Fruit fly (Drosophila melanogaster) whole organism, embryonic: ENCODE data around the gene Gs1l.
A peak's percentile ranks its signal among the peaks of the same experiment; 100 is the strongest.

ENCODE experiments used
- Bdp1 ChIP-seq: fragments of 200-800 bp; sonication (Bioruptor generic); optimal IDR thresholded peaks from 3 replicates; lab custom pipeline; 2016; ENCODE audit warnings: missing biosample characterization, missing genetic modification characterization
- Bgb ChIP-seq: fragments of 200-800 bp; sonication (Bioruptor generic); IDR thresholded peaks from 2 replicates; pipeline ENCODE4 v1.3.6; 2022; ENCODE audit warnings: missing biosample characterization, missing genetic modification characterization; ENCODE audit not compliant: partially characterized antibody
- CG10274 ChIP-seq: fragments of 200-800 bp; sonication (Bioruptor generic); optimal IDR thresholded peaks from 3 replicates; lab custom pipeline; 2017; ENCODE audit warnings: missing biosample characterization, mild to moderate bottlenecking, missing genetic modification characterization
- CG10431 ChIP-seq: fragments of 200-800 bp; sonication (Bioruptor generic); optimal IDR thresholded peaks from 3 replicates; lab custom pipeline; 2018; ENCODE audit warnings: missing biosample characterization, mild to moderate bottlenecking, missing genetic modification characterization
- CG11560 ChIP-seq: fragments of 200-800 bp; sonication (Bioruptor generic); IDR thresholded peaks from 3 replicates; pipeline ENCODE4 v1.3.6; 2022; ENCODE audit warnings: missing biosample characterization, missing genetic modification characterization
- CG11695 ChIP-seq: fragments of 200-800 bp; sonication (Bioruptor generic); IDR thresholded peaks from 3 replicates; pipeline ENCODE4 v1.3.6; 2022; ENCODE audit warnings: missing biosample characterization, missing genetic modification characterization
- CG11696 ChIP-seq: fragments of 200-800 bp; sonication (Bioruptor generic); IDR thresholded peaks from 2 replicates; pipeline ENCODE4 v1.3.6; 2022; ENCODE audit warnings: missing biosample characterization, missing genetic modification characterization
- CG12236 ChIP-seq: fragments of 200-800 bp; sonication (Bioruptor generic); optimal IDR thresholded peaks from 2 replicates; lab custom pipeline; 2016; ENCODE audit warnings: missing biosample characterization, missing genetic modification characterization
- CG12299 ChIP-seq: fragments of 200-800 bp; sonication (Bioruptor generic); optimal IDR thresholded peaks from 2 replicates; lab custom pipeline; 2018; ENCODE audit warnings: missing biosample characterization, mild to moderate bottlenecking, missing genetic modification characterization
- CG12744 ChIP-seq: fragments of 200-800 bp; sonication (Bioruptor generic); optimal IDR thresholded peaks from 2 replicates; lab custom pipeline; 2016; ENCODE audit warnings: missing biosample characterization, missing genetic modification characterization
- CG14710 ChIP-seq: fragments of 200-800 bp; sonication (Bioruptor generic); optimal IDR thresholded peaks from 3 replicates; lab custom pipeline; 2019; ENCODE audit warnings: missing biosample characterization, mild to moderate bottlenecking, missing genetic modification characterization, moderate library complexity
- CG14860 ChIP-seq: fragments of 200-800 bp; sonication (Bioruptor generic); IDR thresholded peaks from 3 replicates; pipeline ENCODE4 v1.3.6; 2022; ENCODE audit warnings: missing biosample characterization, missing genetic modification characterization; ENCODE audit not compliant: partially characterized antibody
- CG1602 ChIP-seq: fragments of 200-800 bp; sonication (Bioruptor generic); optimal IDR thresholded peaks from 3 replicates; lab custom pipeline; 2016; ENCODE audit warnings: missing biosample characterization, missing genetic modification characterization
- CG17568 ChIP-seq: fragments of 200-800 bp; sonication (Bioruptor generic); optimal IDR thresholded peaks from 2 replicates; lab custom pipeline; 2018; ENCODE audit warnings: missing biosample characterization, mild to moderate bottlenecking, missing genetic modification characterization, moderate library complexity
- CG18011 ChIP-seq: fragments of 200-800 bp; sonication (Bioruptor generic); optimal IDR thresholded peaks from 2 replicates; lab custom pipeline; 2017; ENCODE audit warnings: missing biosample characterization, missing genetic modification characterization, mild to moderate bottlenecking, moderate library complexity, missing genotype
- CG2712 ChIP-seq: fragments of 200-800 bp; optimal IDR thresholded peaks from 3 replicates; lab custom pipeline; 2019; ENCODE audit warnings: missing biosample characterization, mild to moderate bottlenecking, missing genetic modification characterization, moderate library complexity
- CG2889 ChIP-seq: fragments of 200-800 bp; sonication (Bioruptor generic); IDR thresholded peaks from 3 replicates; pipeline ENCODE4 v1.3.6; 2022; ENCODE audit warnings: missing biosample characterization, missing genetic modification characterization
- CG30431 ChIP-seq: fragments of 200-800 bp; sonication (Bioruptor generic); optimal IDR thresholded peaks from 2 replicates; lab custom pipeline; 2017; ENCODE audit warnings: missing biosample characterization, missing genetic modification characterization
- CG32767 ChIP-seq: fragments of 200-800 bp; sonication (Bioruptor generic); IDR thresholded peaks from 2 replicates; pipeline ENCODE4 v1.3.6; 2022; ENCODE audit warnings: missing biosample characterization, missing genetic modification characterization
- CG43689 ChIP-seq: fragments of 200-800 bp; sonication (Bioruptor generic); IDR thresholded peaks from 2 replicates; pipeline ENCODE4 v1.3.6; 2022; ENCODE audit warnings: missing biosample characterization, missing genetic modification characterization
- CG4707 ChIP-seq: fragments of 200-800 bp; sonication (Bioruptor generic); optimal IDR thresholded peaks from 2 replicates; lab custom pipeline; 2018; ENCODE audit warnings: missing biosample characterization, mild to moderate bottlenecking, missing genetic modification characterization, moderate library complexity
- CG4730 ChIP-seq: fragments of 200-800 bp; sonication (Bioruptor generic); IDR thresholded peaks from 2 replicates; pipeline ENCODE4 v1.3.6; 2022; ENCODE audit warnings: missing biosample characterization, missing genetic modification characterization
- CG5180 ChIP-seq: fragments of 200-800 bp; sonication (Bioruptor generic); optimal IDR thresholded peaks from 3 replicates; lab custom pipeline; 2017; ENCODE audit warnings: missing biosample characterization, missing genetic modification characterization, mild to moderate bottlenecking, moderate library complexity, missing genetic modification reagents
- CG8478 ChIP-seq: fragments of >200 bp; optimal IDR thresholded peaks from 2 replicates; lab custom pipeline; 2018
- CG8944 ChIP-seq: fragments of 200-800 bp; sonication (Bioruptor generic); optimal IDR thresholded peaks from 3 replicates; lab custom pipeline; 2016; ENCODE audit warnings: missing biosample characterization, missing genetic modification characterization
- CHES-1-like ChIP-seq: fragments of 200-800 bp; sonication (Bioruptor generic); optimal IDR thresholded peaks from 2 replicates; lab custom pipeline; 2016; ENCODE audit warnings: missing biosample characterization, missing genetic modification characterization
- Camta ChIP-seq: fragments of 200-800 bp; sonication (Bioruptor generic); optimal IDR thresholded peaks from 2 replicates; lab custom pipeline; 2016; ENCODE audit warnings: missing biosample characterization, missing genetic modification characterization
- Eip74EF ChIP-seq, 2 experiments: fragments of 200-800 bp in 1 of 2; fragments of >200 bp in 1 of 2; sonication (Bioruptor generic) in 1 of 2; optimal IDR thresholded peaks; 2 replicates each; lab custom pipeline; 2017 to 2019; ENCODE audit warnings: missing biosample characterization in 2 of 2, missing genetic modification characterization in 2 of 2, mild to moderate bottlenecking in 1 of 2, moderate library complexity in 1 of 2
- Fer2 ChIP-seq: fragments of 200-800 bp; sonication (Bioruptor generic); optimal IDR thresholded peaks from 2 replicates; lab custom pipeline; 2018; ENCODE audit warnings: missing biosample characterization, mild to moderate bottlenecking, missing genetic modification characterization, moderate library complexity
- HLH3B ChIP-seq: fragments of 200-800 bp; sonication (Bioruptor generic); IDR thresholded peaks from 2 replicates; pipeline ENCODE4 v1.3.6; 2022; ENCODE audit warnings: missing biosample characterization, missing genetic modification characterization
- HmgD ChIP-seq: fragments of 200-800 bp; sonication (Bioruptor generic); optimal IDR thresholded peaks from 3 replicates; lab custom pipeline; 2016; ENCODE audit warnings: missing biosample characterization, missing genetic modification characterization
- Hmr ChIP-seq: fragments of 200-800 bp; sonication (Bioruptor generic); optimal IDR thresholded peaks from 3 replicates; lab custom pipeline; 2017; ENCODE audit warnings: mild to moderate bottlenecking, missing biosample characterization, missing genetic modification reagents, missing genetic modification characterization
- Hr78 ChIP-seq, 2 experiments: fragments of 200-800 bp in 1 of 2; fragments of >200 bp in 1 of 2; sonication (Bioruptor generic) in 1 of 2; optimal IDR thresholded peaks; 2 replicates each; lab custom pipeline; 2017 to 2019; ENCODE audit warnings: missing biosample characterization in 2 of 2, missing genetic modification characterization in 2 of 2, mild to moderate bottlenecking in 1 of 2, moderate library complexity in 1 of 2
- Jarid2 ChIP-seq: fragments of 200-800 bp; sonication (Bioruptor generic); optimal IDR thresholded peaks from 3 replicates; lab custom pipeline; 2017; ENCODE audit warnings: mild to moderate bottlenecking, missing biosample characterization, missing genetic modification reagents, missing genetic modification characterization
- Trl ChIP-seq, 3 experiments: fragments of >200 bp in 2 of 3; fragments of 200-800 bp in 1 of 3; sonication (Bioruptor generic) in 1 of 3; optimal IDR thresholded peaks; 2 replicates in 1 of 3; 3 replicates in 2 of 3; lab custom pipeline; 2016 to 2017; ENCODE audit warnings: missing biosample characterization in 1 of 3, missing genetic modification characterization in 1 of 3
- crp ChIP-seq, 2 experiments: fragments of 200-800 bp; sonication (Bioruptor generic); optimal IDR thresholded peaks; 2 replicates in 1 of 2; 3 replicates in 1 of 2; lab custom pipeline; 2017; ENCODE audit warnings: missing biosample characterization in 2 of 2, missing genetic modification characterization in 2 of 2, mild to moderate bottlenecking in 1 of 2, moderate library complexity in 1 of 2
- dan ChIP-seq: fragments of 200-800 bp; sonication (Bioruptor generic); IDR thresholded peaks from 2 replicates; pipeline ENCODE4 v1.3.6; 2022; ENCODE audit warnings: missing biosample characterization, missing genetic modification characterization
- dysf ChIP-seq: fragments of 200-800 bp; sonication (Bioruptor generic); IDR thresholded peaks from 3 replicates; pipeline ENCODE4 v1.3.6; 2022; ENCODE audit warnings: missing biosample characterization, missing genetic modification characterization
- eve ChIP-seq, 2 experiments: fragments of >200 bp; optimal IDR thresholded peaks; 2 replicates each; lab custom pipeline; 2017; ENCODE audit warnings: missing biosample characterization in 2 of 2, missing genetic modification characterization in 2 of 2
- fd64A ChIP-seq: fragments of 200-800 bp; sonication (Bioruptor generic); optimal IDR thresholded peaks from 3 replicates; lab custom pipeline; 2018; ENCODE audit warnings: missing biosample characterization, mild to moderate bottlenecking, missing genetic modification characterization
- fd96Cb ChIP-seq: fragments of 200-800 bp; sonication (Bioruptor generic); optimal IDR thresholded peaks from 2 replicates; lab custom pipeline; 2018; ENCODE audit warnings: missing biosample characterization, mild to moderate bottlenecking, missing genetic modification characterization, moderate library complexity
- lbe ChIP-seq: fragments of 200-800 bp; sonication (Bioruptor generic); optimal IDR thresholded peaks from 2 replicates; lab custom pipeline; 2016; ENCODE audit warnings: missing biosample characterization, mild to moderate bottlenecking, missing genetic modification characterization
- lov ChIP-seq, 2 experiments: fragments of 200-800 bp in 1 of 2; fragments of >200 bp in 1 of 2; sonication (Bioruptor generic) in 1 of 2; IDR thresholded peaks in 1 of 2; optimal IDR thresholded peaks in 1 of 2; 2 replicates in 1 of 2; 3 replicates in 1 of 2; pipeline versions ENCODE4 v1.3.6 to Lab custom; 2017 to 2022; ENCODE audit warnings: missing biosample characterization in 1 of 2, missing genetic modification characterization in 1 of 2
- pzg ChIP-seq: fragments of 200-800 bp; sonication (Bioruptor generic); optimal IDR thresholded peaks from 3 replicates; lab custom pipeline; 2018; ENCODE audit warnings: missing biosample characterization, mild to moderate bottlenecking, missing genetic modification characterization, moderate library complexity
- row ChIP-seq: fragments of 200-800 bp; sonication (Bioruptor generic); IDR thresholded peaks from 3 replicates; pipeline ENCODE4 v1.3.6; 2022; ENCODE audit warnings: missing biosample characterization, missing genetic modification characterization
- sd ChIP-seq: fragments of 200-800 bp; sonication (Bioruptor generic); optimal IDR thresholded peaks from 3 replicates; lab custom pipeline; 2018; ENCODE audit warnings: missing biosample characterization, mild to moderate bottlenecking, missing genetic modification characterization, moderate library complexity
- slp2 ChIP-seq: fragments of 200-800 bp; sonication (Bioruptor generic); optimal IDR thresholded peaks from 2 replicates; lab custom pipeline; 2016; ENCODE audit warnings: missing biosample characterization, missing genetic modification characterization
- stc ChIP-seq: fragments of 200-800 bp; sonication (Bioruptor generic); IDR thresholded peaks from 2 replicates; pipeline ENCODE4 v1.3.6; 2022; ENCODE audit warnings: missing biosample characterization, missing genetic modification characterization
- twi ChIP-seq: fragments of 200-800 bp; optimal IDR thresholded peaks from 2 replicates; lab custom pipeline; 2019; ENCODE audit warnings: missing biosample characterization, mild to moderate bottlenecking, missing genetic modification characterization, moderate library complexity
- wdn ChIP-seq: fragments of 200-800 bp; sonication (Bioruptor generic); IDR thresholded peaks from 2 replicates; pipeline ENCODE4 v1.3.6; 2022; ENCODE audit warnings: missing biosample characterization, missing genetic modification characterization

The Gs1l gene

dm6 chr2L:4459543-4459942, 2.9 kb upstream of the Gs1l start, which contains the start of the genes mRpL27 and CG15435 (continued):
- TF ChIP-seq row (GFP tag; lab: Robert Waterston, UW) (peak; percentile 93), CG14860 (GFP tag; lab: Robert Waterston, UW) (peak; percentile 25; the same call in 1 of the 3 replicates), Camta (GFP tag; lab: Kevin White, UChicago) (no peak), CG10431 (GFP tag; lab: Kevin White, UChicago) (no peak), CG5180 (GFP tag; lab: Kevin White, UChicago) (no peak), CG12744 (GFP tag; lab: Kevin White, UChicago) (no peak), Fer2 (tag; lab: Kevin White, UChicago) (peak; percentile 16), pzg (GFP tag; lab: Kevin White, UChicago) (peak; percentile 75), lbe (no peak), lov (optimal IDR thresholded peaks at IDR 0.05; lab: Kevin White, UChicago) (no peak), lov (GFP tag; IDR thresholded peaks at IDR 0.05; lab: Robert Waterston, UW) (no peak), dan (no peak), sd (peak; percentile 0), CG4730 (no peak), CG2889 (GFP tag; lab: Robert Waterston, UW) (no peak), Hr78 (GFP tag; optimal IDR thresholded peaks at IDR 0.05; lab: Kevin White, UChicago) (no peak), eve (GFP tag; optimal IDR thresholded peaks at IDR 0.05; lab: Kevin White, UChicago) (no peak), CG12236 (GFP tag; lab: Kevin White, UChicago) (no peak), slp2 (GFP tag; lab: Kevin White, UChicago) (no peak), Hmr (GFP tag; lab: Kevin White, UChicago) (peak; percentile 44), CG11696 (GFP tag; lab: Robert Waterston, UW) (no peak), stc (GFP tag; lab: Robert Waterston, UW) (no peak), HLH3B (GFP tag; lab: Robert Waterston, UW) (no peak), fd64A (no peak), CG11560 (tag; lab: Robert Waterston, UW) (no peak), crp (GFP tag; optimal IDR thresholded peaks at IDR 0.05; lab: Kevin White, UChicago) (peak in 1 of 2 experiments; percentile 70), CG8478 (lab: Kevin White, UChicago) (no peak), fd96Cb (no peak), CG10274 (GFP tag; lab: Kevin White, UChicago) (no peak), Bgb (GFP tag; lab: Robert Waterston, UW) (no peak), Bdp1 (GFP tag; lab: Kevin White, UChicago) (peak; percentile 14), CG4707 (GFP tag; lab: Kevin White, UChicago) (no peak), Jarid2 (GFP tag; lab: Kevin White, UChicago) (no peak), Trl (optimal IDR thresholded peaks at IDR 0.05; lab: Kevin White, UChicago) (no peak), Trl (GFP tag; optimal IDR thresholded peaks at IDR 0.05; lab: Kevin White, UChicago) (no peak), wdn (GFP tag; lab: Robert Waterston, UW) (no peak), CG12299 (tag; lab: Kevin White, UChicago) (peak; percentile 58), twi (tag; lab: Kevin White, UChicago) (peak; percentile 65), CG43689 (GFP tag; lab: Robert Waterston, UW) (no peak), CG2712 (tag; lab: Kevin White, UChicago) (peak; percentile 59), CG11695 (GFP tag; lab: Robert Waterston, UW) (no peak), CG14710 (tag; lab: Kevin White, UChicago) (peak; percentile 100), CHES-1-like (GFP tag; lab: Kevin White, UChicago) (no peak), CG1602 (no peak), CG8944 (GFP tag; lab: Kevin White, UChicago) (no peak), CG30431 (no peak), Eip74EF (GFP tag; optimal IDR thresholded peaks at IDR 0.05; lab: Kevin White, UChicago) (peak in 1 of 2 experiments; percentile 23), dysf (GFP tag; lab: Robert Waterston, UW) (peak; percentile 34; the same call in 1 of the 3 replicates), HmgD (GFP tag; lab: Kevin White, UChicago) (no peak), CG32767 (no peak), CG18011 (no peak), CG17568 (GFP tag; lab: Kevin White, UChicago) (no peak)
